Worm (Caenorhabditis elegans) whole organism, late embryonic: ENCODE measurements around the gene C14F11.4.

Experiments
- F13H6.1 ChIP-seq: sonication (generic microtip); optimal IDR thresholded peaks from 2 replicates; lab custom pipeline; 2016; ENCODE audit warnings: missing genetic modification characterization, missing compliant biosample characterization
- K02D7.2 ChIP-seq: sonication (generic microtip); optimal IDR thresholded peaks from 2 replicates; lab custom pipeline; 2017; ENCODE audit warnings: mild to moderate bottlenecking, missing genetic modification characterization, missing compliant biosample characterization
- K09A11.1 ChIP-seq: sonication (generic microtip); optimal IDR thresholded peaks from 2 replicates; lab custom pipeline; 2017; ENCODE audit warnings: antibody characterized with exemption, mild to moderate bottlenecking, missing genetic modification characterization, missing compliant biosample characterization; ENCODE audit not compliant: insufficient read depth
- T23F11.4 ChIP-seq: fragments of 200-800 bp; sonication (Bioruptor generic); optimal IDR thresholded peaks from 2 replicates; lab custom pipeline; 2018; ENCODE audit warnings: mild to moderate bottlenecking, missing genetic modification characterization, missing compliant biosample characterization
- ama-1 ChIP-seq: fragments of 150-350 bp; optimal IDR thresholded peaks from 2 replicates; lab custom pipeline; 2014
- ceh-14 ChIP-seq: sonication (generic microtip); optimal IDR thresholded peaks from 2 replicates; lab custom pipeline; 2016; ENCODE audit warnings: missing genotype, missing genetic modification characterization, missing compliant biosample characterization
- ceh-18 ChIP-seq: sonication (generic microtip); optimal IDR thresholded peaks from 2 replicates; lab custom pipeline; 2016; ENCODE audit warnings: missing genetic modification characterization, missing compliant biosample characterization
- ceh-19 ChIP-seq: fragments of 200-800 bp; sonication (Bioruptor generic); optimal IDR thresholded peaks from 2 replicates; lab custom pipeline; 2018; ENCODE audit warnings: mild to moderate bottlenecking, missing genetic modification characterization, missing compliant biosample characterization
- ceh-2 ChIP-seq: sonication (generic microtip); optimal IDR thresholded peaks from 2 replicates; lab custom pipeline; 2016; ENCODE audit warnings: missing genotype, missing genetic modification characterization, missing compliant biosample characterization
- ceh-22 ChIP-seq: sonication (generic microtip); optimal IDR thresholded peaks from 2 replicates; lab custom pipeline; 2017; ENCODE audit warnings: missing biosample characterization, missing genetic modification characterization
- ceh-24 ChIP-seq: sonication (generic microtip); optimal IDR thresholded peaks from 2 replicates; lab custom pipeline; 2016; ENCODE audit warnings: mild to moderate bottlenecking, missing genetic modification characterization, missing compliant biosample characterization
- ceh-30 ChIP-seq: fragments of 150-350 bp; optimal IDR thresholded peaks from 2 replicates; lab custom pipeline; 2014; ENCODE audit warnings: missing biosample characterization, missing genetic modification characterization
- ceh-48 ChIP-seq: sonication (generic microtip); optimal IDR thresholded peaks from 2 replicates; lab custom pipeline; 2016; ENCODE audit warnings: missing genetic modification characterization, inconsistent platforms, missing compliant biosample characterization
- ceh-9 ChIP-seq: sonication (generic microtip); optimal IDR thresholded peaks from 2 replicates; lab custom pipeline; 2016; ENCODE audit warnings: mild to moderate bottlenecking, missing genetic modification characterization, inconsistent platforms, missing compliant biosample characterization
- che-1 ChIP-seq: sonication (generic microtip); optimal IDR thresholded peaks from 2 replicates; lab custom pipeline; 2016; ENCODE audit warnings: mild to moderate bottlenecking, missing genetic modification characterization, missing compliant biosample characterization
- dmd-4 ChIP-seq: sonication (generic microtip); optimal IDR thresholded peaks from 2 replicates; lab custom pipeline; 2016; ENCODE audit warnings: borderline replicate concordance, missing genetic modification characterization, missing compliant biosample characterization
- dve-1 ChIP-seq: sonication (generic microtip); optimal IDR thresholded peaks from 2 replicates; lab custom pipeline; 2017; ENCODE audit warnings: antibody characterized with exemption, mild to moderate bottlenecking, missing genetic modification characterization, missing compliant biosample characterization
- elt-2 ChIP-seq: sonication (generic microtip); optimal IDR thresholded peaks from 2 replicates; lab custom pipeline; 2016; ENCODE audit warnings: missing genetic modification reagents, missing genetic modification characterization, missing compliant biosample characterization
- elt-4 ChIP-seq: sonication (generic microtip); optimal IDR thresholded peaks from 2 replicates; lab custom pipeline; 2016; ENCODE audit warnings: missing genetic modification characterization, missing compliant biosample characterization
- ets-4 ChIP-seq: sonication (generic microtip); optimal IDR thresholded peaks from 2 replicates; lab custom pipeline; 2016; ENCODE audit warnings: missing genetic modification characterization, missing compliant biosample characterization
- fkh-10 ChIP-seq: fragments of 150-350 bp; optimal IDR thresholded peaks from 2 replicates; lab custom pipeline; 2014; ENCODE audit warnings: missing biosample characterization, missing genetic modification reagents, missing genetic modification characterization
- gmeb-2 ChIP-seq: sonication (generic microtip); optimal IDR thresholded peaks from 2 replicates; lab custom pipeline; 2016; ENCODE audit warnings: missing genetic modification characterization, inconsistent platforms, missing compliant biosample characterization
- hlh-15 ChIP-seq: sonication (generic microtip); optimal IDR thresholded peaks from 2 replicates; lab custom pipeline; 2016; ENCODE audit warnings: missing genetic modification characterization, missing compliant biosample characterization
- hlh-8 ChIP-seq: sonication (generic microtip); optimal IDR thresholded peaks from 2 replicates; lab custom pipeline; 2016; ENCODE audit warnings: missing genotype, missing genetic modification characterization, missing compliant biosample characterization
- lim-6 ChIP-seq: sonication (generic microtip); optimal IDR thresholded peaks from 2 replicates; lab custom pipeline; 2016; ENCODE audit warnings: missing genetic modification characterization, missing compliant biosample characterization
- mec-3 ChIP-seq: sonication (generic microtip); optimal IDR thresholded peaks from 2 replicates; lab custom pipeline; 2016; ENCODE audit warnings: borderline replicate concordance, missing genetic modification characterization, missing compliant biosample characterization
- nhr-11 ChIP-seq: fragments of 150-350 bp; optimal IDR thresholded peaks from 2 replicates; lab custom pipeline; 2014; ENCODE audit warnings: missing biosample characterization, missing genetic modification characterization
- odd-2 ChIP-seq: sonication (generic microtip); optimal IDR thresholded peaks from 2 replicates; lab custom pipeline; 2017; ENCODE audit warnings: antibody characterized with exemption, mild to moderate bottlenecking, missing genetic modification characterization, missing compliant biosample characterization
- pag-3 ChIP-seq: sonication (generic microtip); optimal IDR thresholded peaks from 2 replicates; lab custom pipeline; 2016; ENCODE audit warnings: missing compliant biosample characterization, missing genetic modification characterization, borderline replicate concordance
- pha-4 ChIP-seq: fragments of 150-350 bp; optimal IDR thresholded peaks from 2 replicates; lab custom pipeline; 2018; ENCODE audit warnings: missing biosample characterization, missing genetic modification reagents, missing genetic modification characterization
- ref-2 ChIP-seq: sonication (generic microtip); optimal IDR thresholded peaks from 2 replicates; lab custom pipeline; 2016; ENCODE audit warnings: missing genetic modification characterization, missing compliant biosample characterization
- sdc-2 ChIP-seq: sonication (generic microtip); optimal IDR thresholded peaks from 2 replicates; lab custom pipeline; 2016; ENCODE audit warnings: missing genotype, missing genetic modification characterization, missing compliant biosample characterization
- sox-2 ChIP-seq: fragments of 200-800 bp; sonication (Bioruptor generic); IDR thresholded peaks from 2 replicates; pipeline ENCODE4 v1.3.6; 2022; ENCODE audit warnings: missing genetic modification reagents, missing genetic modification characterization, missing compliant biosample characterization
- tbx-2 ChIP-seq: sonication (generic microtip); optimal IDR thresholded peaks from 2 replicates; lab custom pipeline; 2016; ENCODE audit warnings: missing genetic modification characterization, missing compliant biosample characterization
- unc-3 ChIP-seq, 2 experiments: fragments of 200-800 bp in 1 of 2; sonication (Bioruptor generic) in 1 of 2; sonication (generic microtip) in 1 of 2; conservative IDR thresholded peaks in 1 of 2; optimal IDR thresholded peaks in 1 of 2; 2 replicates each; pipeline versions ENCODE4 v1.3.6 to Lab custom; 2016 to 2022; ENCODE audit warnings: missing compliant biosample characterization in 2 of 2, missing genetic modification characterization in 2 of 2, missing genetic modification reagents in 1 of 2
- unc-86 ChIP-seq: sonication (generic microtip); optimal IDR thresholded peaks from 2 replicates; lab custom pipeline; 2016; ENCODE audit warnings: missing genetic modification characterization, missing compliant biosample characterization
- ztf-16 ChIP-seq: sonication (generic microtip); optimal IDR thresholded peaks from 2 replicates; lab custom pipeline; 2017; ENCODE audit warnings: missing genetic modification characterization, missing compliant biosample characterization

Gene C14F11.4

ce11 chrX:6277252-6277651, 44.4 kb upstream of the C14F11.4 start:
- TF ChIP-seq ceh-18 (tag; lab: Kevin White, UChicago) (no peak), pag-3 (tag; lab: Kevin White, UChicago) (no peak), fkh-10 (no peak), sdc-2 (no peak), ceh-19 (GFP tag; lab: Kevin White, UChicago) (no peak), ama-1 (no peak), K09A11.1 (tag; lab: Kevin White, UChicago) (no peak), gmeb-2 (no peak), che-1 (tag; lab: Kevin White, UChicago) (no peak), sox-2 (GFP tag; lab: Robert Waterston, UW) (no peak), elt-4 (tag; lab: Kevin White, UChicago) (no peak), ceh-48 (tag; lab: Kevin White, UChicago) (no peak)

- TF ChIP-seq pha-4 (tag; lab: Kevin White, UChicago) (no peak), mec-3 (tag; lab: Kevin White, UChicago) (no peak), ceh-48 (tag; lab: Kevin White, UChicago) (no peak), dmd-4 (no peak), K09A11.1 (tag; lab: Kevin White, UChicago) (no peak)
Observed at ce11 chrX:6276701-6277100, 43.9 kb upstream of the C14F11.4 start.

ce11 chrX:6275343-6275742, 42.5 kb upstream of the C14F11.4 start:
- TF ChIP-seq odd-2 (tag; lab: Kevin White, UChicago) (no peak), mec-3 (tag; lab: Kevin White, UChicago) (no peak), che-1 (tag; lab: Kevin White, UChicago) (no peak), pag-3 (tag; lab: Kevin White, UChicago) (no peak), K02D7.2 (no peak)
- TF ChIP-seq, all 69 proteins: peak for 0

ce11 chrX:6274270-6274669, 41.4 kb upstream of the C14F11.4 start:
- TF ChIP-seq T23F11.4 (GFP tag; lab: Kevin White, UChicago) (no peak), ref-2 (no peak), ceh-14 (tag; lab: Kevin White, UChicago) (no peak), hlh-8 (no peak), ets-4 (tag; lab: Kevin White, UChicago) (no peak), ceh-19 (GFP tag; lab: Kevin White, UChicago) (no peak), elt-2 (no peak), gmeb-2 (no peak)
- TF ChIP-seq, all 69 proteins: peak for 0

- no peak for TF ChIP-seq unc-86 (tag; lab: Kevin White, UChicago)
- no peak for TF ChIP-seq ceh-2 (tag; lab: Kevin White, UChicago)
- TF ChIP-seq unc-3 (GFP tag; conservative IDR thresholded peaks at IDR 0.05; lab: Robert Waterston, UW): no peak
- no peak for TF ChIP-seq unc-3 (tag; optimal IDR thresholded peaks at IDR 0.05; lab: Kevin White, UChicago)
- no peak for TF ChIP-seq F13H6.1 (tag; lab: Kevin White, UChicago)
- no peak for TF ChIP-seq ceh-30 (tag; lab: Kevin White, UChicago)
- no peak for TF ChIP-seq K02D7.2
- TF ChIP-seq hlh-15 (tag; lab: Kevin White, UChicago): no peak
- TF ChIP-seq ztf-16: no peak
- TF ChIP-seq ceh-24 (tag; lab: Kevin White, UChicago): no peak
- TF ChIP-seq pha-4 (tag; lab: Kevin White, UChicago): no peak
- TF ChIP-seq ceh-9 (tag; lab: Kevin White, UChicago): no peak
- no peak for TF ChIP-seq gmeb-2
- TF ChIP-seq che-1 (tag; lab: Kevin White, UChicago): no peak
- no peak for TF ChIP-seq lim-6 (tag; lab: Kevin White, UChicago)
- TF ChIP-seq dve-1 (tag; lab: Kevin White, UChicago): no peak
- TF ChIP-seq nhr-11 (tag; lab: Kevin White, UChicago): no peak
- TF ChIP-seq ceh-22 (tag; lab: Kevin White, UChicago): no peak
- no peak for TF ChIP-seq T23F11.4 (GFP tag; lab: Kevin White, UChicago)
- no peak for TF ChIP-seq tbx-2
Observed at ce11 chrX:6273772-6274171, 40.9 kb upstream of the C14F11.4 start.
